Worm (Caenorhabditis elegans): Measurements from ENCODE around the gene B0303.11.

The B0303.11 gene

DNA sequence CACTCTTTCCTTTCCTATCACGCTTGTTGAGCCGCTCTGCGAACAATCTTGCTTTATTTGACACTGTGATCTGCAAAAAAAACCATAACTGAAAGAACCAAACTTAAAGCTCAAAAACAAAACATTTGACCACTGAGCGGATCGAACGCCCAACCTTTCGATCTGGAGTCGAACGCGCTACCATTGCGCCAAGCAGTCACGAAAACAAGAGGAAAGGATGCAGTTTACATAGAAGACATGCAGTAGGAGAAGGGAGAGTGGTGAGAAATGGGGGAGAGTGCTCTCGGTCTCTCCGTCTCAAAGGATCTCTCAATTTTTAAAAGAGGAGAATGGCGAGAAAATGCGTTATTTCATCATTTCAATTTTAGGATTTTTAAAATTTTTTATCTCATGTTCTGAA, 31.8 kb downstream of the B0303.11 start (continued):
- TF ChIP-seq somi-1 (GFP tag; optimal IDR thresholded peaks at IDR 0.05) = peak; percentile 54
- no peak for TF ChIP-seq nfya-2 (GFP tag; IDR thresholded peaks at IDR 0.05)
- peak; percentile 32 for TF ChIP-seq dpff-1 (tag; optimal IDR thresholded peaks at IDR 0.05)
- TF ChIP-seq tlf-1 (GFP tag; optimal IDR thresholded peaks at IDR 0.05) = peak; percentile 45

DNA sequence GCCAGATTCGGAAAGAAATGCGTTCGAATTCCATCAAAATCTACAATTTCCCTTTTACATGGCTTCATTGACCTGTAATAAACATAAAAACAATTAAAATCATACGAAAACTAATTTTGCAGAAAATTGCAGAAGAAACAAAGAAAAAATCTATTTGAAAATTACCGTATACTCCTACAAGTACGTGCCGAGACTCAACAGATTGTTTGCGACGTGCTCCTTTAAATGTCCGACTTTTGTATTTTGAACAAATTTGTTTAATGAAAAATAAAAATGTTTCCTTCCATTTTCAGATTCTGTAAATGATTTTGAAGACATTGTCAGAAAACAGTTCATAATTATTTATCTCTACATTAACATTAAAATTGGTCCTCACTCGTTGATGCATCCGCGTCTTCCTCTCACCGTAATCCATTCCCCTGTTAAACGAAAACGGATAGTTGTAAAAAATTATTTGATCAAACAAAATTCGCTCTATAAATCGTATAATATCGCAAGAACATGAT, 35.2 kb downstream of the B0303.11 start, which contains the start of gene pgl-2:
TSS of gene pgl-2 (minus strand) at position 456 of the 506 bp plus-strand sequence.
- TF ChIP-seq madf-6 (GFP tag; IDR thresholded peaks at IDR 0.05) (peak; percentile 79), ama-1 (optimal IDR thresholded peaks at IDR 0.05) (no peak), ama-1 (GFP tag; optimal IDR thresholded peaks at IDR 0.05) (no peak), rec-8 (tag; optimal IDR thresholded peaks at IDR 0.05) (no peak), B0336.3 (GFP tag; IDR thresholded peaks at IDR 0.05) (peak; percentile 43; the same call in 1 of the 2 replicates), F55B11.4 (tag; optimal IDR thresholded peaks at IDR 0.05; ENCODE audit: borderline replicate concordance, insufficient read depth) (no peak), F33H1.4 (GFP tag; IDR thresholded peaks at IDR 0.05) (peak; percentile 76), ekl-4 (GFP tag; IDR thresholded peaks at IDR 0.05) (0 out of 2 replicates have a peak, but pooled peaks have one; percentile 36), D2030.7 (GFP tag; IDR thresholded peaks at IDR 0.05) (no peak), lsl-1 (GFP tag; optimal IDR thresholded peaks at IDR 0.05) (peak; percentile 86), madf-8 (GFP tag; conservative IDR thresholded peaks at IDR 0.05) (0 out of 2 replicates have a peak, but pooled peaks have one; percentile 23), F49E8.2 (tag; optimal IDR thresholded peaks at IDR 0.05; ENCODE audit: insufficient read depth) (peak; percentile 14), him-1 (tag; optimal IDR thresholded peaks at IDR 0.05) (peak; percentile 39), lin-54 (GFP tag; optimal IDR thresholded peaks at IDR 0.05) (peak; percentile 47), xnd-1 (tag; optimal IDR thresholded peaks at IDR 0.05) (peak; percentile 64), efl-1 (GFP tag; optimal IDR thresholded peaks at IDR 0.05) (peak; percentile 21), snpc-4 (GFP tag; optimal IDR thresholded peaks at IDR 0.05) (no peak), snpc-4 (tag; optimal IDR thresholded peaks at IDR 0.05) (peak in 1 of 4 experiments; percentile 9)

DNA sequence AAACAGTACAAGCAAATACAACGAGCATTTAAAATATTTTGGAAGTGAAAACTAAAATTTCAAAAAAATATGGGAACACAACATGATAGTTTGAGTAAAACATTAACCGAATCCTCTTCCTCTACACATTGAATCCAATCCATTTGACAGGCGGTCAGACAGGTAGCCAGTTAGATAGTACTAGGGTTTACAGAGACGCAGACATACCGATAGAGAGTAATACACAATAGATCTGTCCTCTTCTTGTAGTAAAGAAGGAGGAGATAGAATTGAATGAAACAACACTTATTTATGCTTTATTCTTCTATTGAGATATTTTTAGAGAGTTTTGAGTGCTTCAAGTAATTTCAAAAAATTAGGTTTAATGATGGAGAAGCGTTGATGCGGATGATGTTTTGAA, 41.5 kb downstream of the B0303.11 start:
- TF ChIP-seq hmg-1.2 (GFP tag; IDR thresholded peaks at IDR 0.05) = peak; percentile 84; the same call in 1 of the 2 replicates
- no peak for TF ChIP-seq lsl-1 (GFP tag; optimal IDR thresholded peaks at IDR 0.05)

DNA sequence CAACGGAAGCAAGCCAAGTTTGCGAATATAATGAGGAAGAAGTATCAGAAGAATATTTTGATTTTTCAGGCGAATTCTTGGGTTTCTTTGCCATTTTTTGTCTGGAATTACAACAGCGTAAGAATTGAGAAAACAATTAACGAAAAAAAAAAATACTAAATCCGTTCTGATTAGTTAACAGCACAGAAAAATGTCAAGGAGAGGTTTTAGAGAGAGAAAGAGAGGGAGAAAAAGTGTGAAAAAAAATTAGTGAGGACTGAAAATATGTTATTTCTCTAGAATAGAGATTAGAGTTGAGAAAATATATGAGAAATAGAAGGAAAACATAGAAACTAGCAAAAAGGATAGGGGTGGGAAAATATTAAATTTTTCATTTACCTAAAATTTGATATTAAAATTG, 42.8 kb downstream of the B0303.11 start, which contains the start of gene dpy-19:
TSS of gene dpy-19 (minus strand) at position 101 of the 400 bp plus-strand sequence.
- TF ChIP-seq Y67H2A.10 (GFP tag; conservative IDR thresholded peaks at IDR 0.05) = no peak
- TF ChIP-seq madf-10 (tag; optimal IDR thresholded peaks at IDR 0.05) = no peak
- no peak for TF ChIP-seq snpc-1.1 (tag; optimal IDR thresholded peaks at IDR 0.05; ENCODE audit: insufficient read depth)
- TF ChIP-seq efl-1 (GFP tag; optimal IDR thresholded peaks at IDR 0.05) = no peak
- no peak for TF ChIP-seq aptf-3 (GFP tag; IDR thresholded peaks at IDR 0.05)

DNA sequence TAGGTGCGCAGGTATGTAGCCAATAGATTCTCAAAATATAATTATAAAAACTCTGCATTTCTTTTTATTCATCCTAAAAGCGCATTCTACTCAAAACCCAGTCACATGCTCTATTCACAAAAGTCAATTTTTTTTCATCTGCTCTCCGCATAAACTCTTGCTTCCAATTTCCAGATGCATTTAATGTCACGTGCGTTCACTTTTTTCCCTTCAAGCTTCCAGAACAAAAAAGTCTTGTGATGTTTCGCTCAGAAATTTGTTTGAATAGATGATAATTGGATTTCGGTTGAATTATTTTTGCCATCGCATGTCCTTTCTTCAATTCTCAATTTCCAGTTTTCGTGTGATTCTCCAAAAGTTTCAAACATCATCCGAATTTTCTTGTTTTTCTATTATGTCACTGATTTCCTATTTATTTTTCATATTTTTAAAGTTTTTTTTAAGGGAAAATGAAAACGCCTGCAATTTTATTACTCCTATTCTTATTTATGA, 45.3 kb downstream of the B0303.11 start, which contains the start of gene F22B7.1:
TSS of gene F22B7.1 (plus strand) at position 442 of the 492 bp plus-strand sequence.
- TF ChIP-seq unc-62 (GFP tag; optimal IDR thresholded peaks at IDR 0.05) (no peak), ztf-28 (GFP tag; IDR thresholded peaks at IDR 0.05) (no peak), snpc-4 (GFP tag; optimal IDR thresholded peaks at IDR 0.05) (no peak), snpc-4 (tag; optimal IDR thresholded peaks at IDR 0.05) (no peak), akir-1 (GFP tag; optimal IDR thresholded peaks at IDR 0.05) (no peak), sdz-38 (tag; optimal IDR thresholded peaks at IDR 0.05) (no peak), F57C9.4 (tag; optimal IDR thresholded peaks at IDR 0.05) (no peak)
